Fruit fly (Drosophila melanogaster) whole organism, wandering third instar larva: ENCODE data around the gene Unr.

ENCODE experiments used
- Abd-B ChIP-seq: fragments of >200 bp; optimal IDR thresholded peaks from 2 replicates; lab custom pipeline; 2017; ENCODE audit warnings: missing biosample characterization, missing genetic modification characterization
- Sp1 ChIP-seq: fragments of 200-800 bp; sonication (Bioruptor generic); optimal IDR thresholded peaks from 3 replicates; lab custom pipeline; 2019; ENCODE audit warnings: missing biosample characterization, mild to moderate bottlenecking, missing genetic modification characterization, moderate library complexity
- h ChIP-seq: fragments of 200-800 bp; sonication (Bioruptor generic); optimal IDR thresholded peaks from 3 replicates; lab custom pipeline; 2016; ENCODE audit warnings: missing biosample characterization, mild to moderate bottlenecking, missing genetic modification characterization
- jim ChIP-seq: fragments of 175-275, 200-325 bp; sonication (Bioruptor generic); optimal IDR thresholded peaks from 2 replicates; lab custom pipeline; 2016; ENCODE audit warnings: missing biosample characterization, mild to moderate bottlenecking, missing genetic modification characterization
- lola ChIP-seq: fragments of >200 bp; optimal IDR thresholded peaks from 2 replicates; lab custom pipeline; 2017; ENCODE audit warnings: missing biosample characterization, missing genetic modification characterization
- psq ChIP-seq: fragments of 200-800 bp; sonication (Bioruptor generic); optimal IDR thresholded peaks from 3 replicates; lab custom pipeline; 2017; ENCODE audit warnings: missing biosample characterization, mild to moderate bottlenecking, missing genetic modification characterization, moderate library complexity
- usp ChIP-seq: fragments of >200 bp; optimal IDR thresholded peaks from 2 replicates; lab custom pipeline; 2017; ENCODE audit warnings: missing biosample characterization, missing genetic modification characterization

- TF ChIP-seq psq (no peak), Sp1 (GFP tag; lab: Kevin White, UChicago) (no peak), usp (GFP tag; lab: Kevin White, UChicago) (no peak), jim (GFP tag; lab: Kevin White, UChicago) (no peak), lola (GFP tag; lab: Kevin White, UChicago) (no peak), Abd-B (no peak), h (GFP tag; lab: Kevin White, UChicago) (no peak)
Measured at dm6 chr3L:8396187-8396586, 46.0 kb downstream of the Unr start.
